Worm (Caenorhabditis elegans): ENCODE results near the gene ZC190.7.

ZC190.7 gene

DNA sequence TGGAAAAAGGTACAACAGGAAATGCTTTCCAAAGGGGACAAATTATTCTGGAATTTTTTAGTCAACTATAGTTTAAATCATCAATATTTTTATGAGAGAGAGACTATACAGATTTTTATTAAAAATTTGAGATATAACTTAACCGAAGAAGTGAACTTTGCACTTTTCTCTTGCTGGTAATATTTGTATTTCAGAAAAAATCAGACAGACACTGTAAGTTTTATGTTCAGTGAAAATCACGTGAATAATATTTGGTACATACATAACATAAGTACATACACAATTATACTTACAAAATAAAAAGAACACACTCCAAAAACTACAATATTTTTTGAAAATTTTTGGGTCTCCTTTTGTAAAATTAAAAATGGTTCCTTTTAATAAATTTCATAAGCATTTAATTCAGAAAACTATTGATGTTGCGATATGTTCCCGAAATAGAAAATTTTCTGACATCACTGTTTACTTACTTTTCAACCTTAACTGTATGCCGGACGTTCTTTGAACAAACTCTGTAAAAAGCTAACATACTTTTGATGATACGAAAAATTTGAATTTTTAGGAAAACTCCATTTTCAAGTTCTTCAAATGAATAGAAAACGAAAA, 48.9 kb downstream of the ZC190.7 start, which contains the start of the genes F28A12.10 and acd-4:
TSS of gene F28A12.10 (minus strand) at position 101 of the 606 bp plus-strand sequence.
TSS of gene acd-4 (plus strand) at position 556 of the 606 bp plus-strand sequence.
- TF ChIP-seq aly-2 (tag; optimal IDR thresholded peaks at IDR 0.05), result no peak
- no peak for TF ChIP-seq elt-2 (tag; optimal IDR thresholded peaks at IDR 0.05)
- TF ChIP-seq nhr-237 (tag; optimal IDR thresholded peaks at IDR 0.05), result no peak
- TF ChIP-seq fos-1 (tag; optimal IDR thresholded peaks at IDR 0.05), result no peak
- TF ChIP-seq nfya-1 (tag; optimal IDR thresholded peaks at IDR 0.05; ENCODE audit: insufficient read depth), result no peak
- TF ChIP-seq ztf-4 (tag; optimal IDR thresholded peaks at IDR 0.05), result no peak

ce11 chrV:8636907-8637306, 49.8 kb downstream of the ZC190.7 start, which contains the start of gene grl-12:
grl-12 (minus strand) TSS chrV:8637007.
- TF ChIP-seq nhr-237 (tag; optimal IDR thresholded peaks at IDR 0.05), result no peak
- TF ChIP-seq nhr-25 (tag; optimal IDR thresholded peaks at IDR 0.05), result no peak
- no peak for TF ChIP-seq nfya-1 (tag; optimal IDR thresholded peaks at IDR 0.05; ENCODE audit: insufficient read depth)
- no peak for TF ChIP-seq nhr-43 (tag; optimal IDR thresholded peaks at IDR 0.05; ENCODE audit: poor library complexity, severe bottlenecking)
- TF ChIP-seq eor-1 (tag; optimal IDR thresholded peaks at IDR 0.05), result no peak
- TF ChIP-seq ceh-28 (tag; optimal IDR thresholded peaks at IDR 0.05), result no peak
- no peak for TF ChIP-seq daf-12 (tag; optimal IDR thresholded peaks at IDR 0.05)
- no peak for TF ChIP-seq ama-1 (optimal IDR thresholded peaks at IDR 0.05)
- TF ChIP-seq nhr-77 (tag; optimal IDR thresholded peaks at IDR 0.05), result no peak
- TF ChIP-seq jun-1 (tag; optimal IDR thresholded peaks at IDR 0.05), result no peak
- no peak for TF ChIP-seq sea-2 (GFP tag; optimal IDR thresholded peaks at IDR 0.05)
- no peak for TF ChIP-seq lin-15B (tag; optimal IDR thresholded peaks at IDR 0.05)
- TF ChIP-seq unc-62 (GFP tag; optimal IDR thresholded peaks at IDR 0.05), result no peak
- no peak for TF ChIP-seq mdl-1 (tag; optimal IDR thresholded peaks at IDR 0.05)
- no peak for TF ChIP-seq ceh-9 (tag; optimal IDR thresholded peaks at IDR 0.05)
- TF ChIP-seq elt-2 (tag; optimal IDR thresholded peaks at IDR 0.05), result no peak
- TF ChIP-seq nhr-11 (tag; optimal IDR thresholded peaks at IDR 0.05), result no peak
- TF ChIP-seq ZK546.5 (tag; optimal IDR thresholded peaks at IDR 0.05), result no peak
